Worm (Caenorhabditis elegans) whole organism, L4/young adult: Measurements from ENCODE around the gene scyl-1.

Experiments used
- dao-5 ChIP-seq: sonication (generic microtip); optimal IDR thresholded peaks from 2 replicates; lab custom pipeline; 2016; ENCODE audit warnings: missing genotype, missing genetic modification characterization, moderate library complexity, missing compliant biosample characterization
- him-1 ChIP-seq: sonication (generic microtip); optimal IDR thresholded peaks from 2 replicates; lab custom pipeline; 2016; ENCODE audit warnings: missing genotype, missing genetic modification reagents, missing genetic modification characterization, missing compliant biosample characterization

ce11 chrV:13033223-13033622 is 8.3 kb downstream of the scyl-1 start, which contains the start of gene W07G4.1:
- TF ChIP-seq him-1 (no peak), dao-5 (tag; lab: Kevin White, UChicago) (no peak)
